Worm (Caenorhabditis elegans) whole organism, midembryonic: ENCODE results near the gene H25P19.1.

Experiments used
- T22C8.4 ChIP-seq: fragments of 200-800 bp; sonication (Bioruptor generic); IDR thresholded peaks from 2 replicates; pipeline ENCODE4 v1.3.6; 2022; ENCODE audit warnings: missing genetic modification characterization, missing compliant biosample characterization
- flt-1 ChIP-seq: fragments of 200-800 bp; sonication (Bioruptor generic); IDR thresholded peaks from 2 replicates; pipeline ENCODE4 v1.3.6; 2022; ENCODE audit warnings: missing genetic modification characterization, missing compliant biosample characterization
- med-1 ChIP-seq: sonication (generic microtip); optimal IDR thresholded peaks from 2 replicates; lab custom pipeline; 2017; ENCODE audit warnings: missing genetic modification characterization, mild to moderate bottlenecking, missing compliant biosample characterization, antibody characterized with exemption, missing genetic modification reagents; ENCODE audit not compliant: insufficient read depth
- ref-1 ChIP-seq: fragments of 200-800 bp; sonication (Bioruptor generic); conservative IDR thresholded peaks from 2 replicates; pipeline ENCODE4 v1.3.6; 2022; ENCODE audit warnings: missing genetic modification reagents, missing genetic modification characterization, missing compliant biosample characterization
- tab-1 ChIP-seq: fragments of 200-800 bp; sonication (Bioruptor generic); IDR thresholded peaks from 2 replicates; pipeline ENCODE4 v1.3.6; 2022; ENCODE audit warnings: missing genetic modification characterization, missing compliant biosample characterization
- ztf-23 ChIP-seq: fragments of 200-800 bp; sonication (Bioruptor generic); IDR thresholded peaks from 2 replicates; pipeline ENCODE4 v1.3.6; 2022; ENCODE audit warnings: missing genetic modification reagents, missing genetic modification characterization, missing compliant biosample characterization
- ztf-29 ChIP-seq: fragments of 200-800 bp; sonication (Bioruptor generic); IDR thresholded peaks from 2 replicates; pipeline ENCODE4 v1.3.6; 2022; ENCODE audit warnings: missing genetic modification reagents, missing genetic modification characterization, missing compliant biosample characterization

- TF ChIP-seq tab-1 (GFP tag; lab: Robert Waterston, UW) = no peak
- TF ChIP-seq med-1 (GFP tag; lab: Kevin White, UChicago) = no peak
- no peak for TF ChIP-seq flt-1 (GFP tag; lab: Robert Waterston, UW)
- TF ChIP-seq ref-1 (GFP tag; lab: Robert Waterston, UW) = no peak
- TF ChIP-seq ztf-29 = no peak
- no peak for TF ChIP-seq ztf-23 (GFP tag; lab: Robert Waterston, UW)
- TF ChIP-seq T22C8.4 (GFP tag; lab: Robert Waterston, UW) = no peak
Measured at ce11 chrV:654402-654801, 33.1 kb upstream of the H25P19.1 start, which contains the start of gene srj-6.
